Worm (Caenorhabditis elegans): Measurements from ENCODE around the gene T01D1.7.
A peak's percentile ranks its signal among the peaks of the same experiment; 100 is the strongest.

- TF ChIP-seq ceh-82 (tag; optimal IDR thresholded peaks at IDR 0.05) (no peak), fkh-10 (GFP tag; optimal IDR thresholded peaks at IDR 0.05) (no peak), lsy-2 (tag; optimal IDR thresholded peaks at IDR 0.05) (no peak), C34B4.2 (tag; optimal IDR thresholded peaks at IDR 0.05) (no peak), pqm-1 (tag; optimal IDR thresholded peaks at IDR 0.05) (no peak), mab-9 (GFP tag; IDR thresholded peaks at IDR 0.05) (no peak), sox-4 (tag; optimal IDR thresholded peaks at IDR 0.05) (no peak), nhr-28 (tag; optimal IDR thresholded peaks at IDR 0.05) (no peak), elt-2 (tag; optimal IDR thresholded peaks at IDR 0.05) (no peak), lin-14 (GFP tag; optimal IDR thresholded peaks at IDR 0.05) (peak; percentile 37), zag-1 (tag; optimal IDR thresholded peaks at IDR 0.05) (no peak), lin-39 (tag; optimal IDR thresholded peaks at IDR 0.05) (no peak), lin-13 (GFP tag; optimal IDR thresholded peaks at IDR 0.05) (no peak), nhr-76 (tag; optimal IDR thresholded peaks at IDR 0.05) (no peak)
Observed at ce11 chrII:163229-163628, 10.3 kb downstream of the T01D1.7 start.
